Worm (Caenorhabditis elegans) whole organism, L3 larva: ENCODE data around the gene Y75B12B.3.
A peak's percentile ranks its signal among the peaks of the same experiment; 100 is the strongest.

Source experiments
- ZK546.5 ChIP-seq: sonication (generic microtip); optimal IDR thresholded peaks from 2 replicates; lab custom pipeline; 2017; ENCODE audit warnings: missing biosample characterization, missing genetic modification characterization
- aly-2 ChIP-seq: fragments of 150-350 bp; optimal IDR thresholded peaks from 2 replicates; lab custom pipeline; 2014; ENCODE audit warnings: missing biosample characterization, missing genetic modification characterization
- ama-1 ChIP-seq: fragments of 150-350 bp; optimal IDR thresholded peaks from 2 replicates; lab custom pipeline; 2018
- ceh-16 ChIP-seq: sonication (generic microtip); optimal IDR thresholded peaks from 2 replicates; lab custom pipeline; 2017; ENCODE audit warnings: missing biosample characterization, missing genetic modification characterization
- ceh-28 ChIP-seq: fragments of 150-350 bp; optimal IDR thresholded peaks from 2 replicates; lab custom pipeline; 2014; ENCODE audit warnings: missing biosample characterization, missing genetic modification reagents, missing genetic modification characterization
- ceh-82 ChIP-seq: fragments of 150-350 bp; optimal IDR thresholded peaks from 2 replicates; lab custom pipeline; 2014; ENCODE audit warnings: missing biosample characterization, missing genetic modification characterization
- ceh-9 ChIP-seq: sonication (generic microtip); optimal IDR thresholded peaks from 2 replicates; lab custom pipeline; 2018; ENCODE audit warnings: missing biosample characterization, missing genetic modification characterization
- daf-12 ChIP-seq: fragments of 150-350 bp; optimal IDR thresholded peaks from 2 replicates; lab custom pipeline; 2014; ENCODE audit warnings: missing biosample characterization, missing genetic modification reagents, missing genetic modification characterization
- egl-27 ChIP-seq: sonication (generic microtip); optimal IDR thresholded peaks from 4 replicates; lab custom pipeline; 2017; ENCODE audit warnings: missing biosample characterization, missing genetic modification reagents, missing genetic modification characterization
- egl-5 ChIP-seq: fragments of 150-350 bp; optimal IDR thresholded peaks from 2 replicates; lab custom pipeline; 2017; ENCODE audit warnings: missing biosample characterization, missing genetic modification reagents, missing genetic modification characterization, inconsistent platforms
- elt-1 ChIP-seq: fragments of 150-350 bp; optimal IDR thresholded peaks from 2 replicates; lab custom pipeline; 2014; ENCODE audit warnings: missing biosample characterization, missing genetic modification characterization
- elt-2 ChIP-seq: sonication (generic microtip); optimal IDR thresholded peaks from 2 replicates; lab custom pipeline; 2016; ENCODE audit warnings: missing genetic modification reagents, mild to moderate bottlenecking, missing genetic modification characterization, missing compliant biosample characterization
- elt-3 ChIP-seq, 3 experiments: fragments of 150-350 bp in 1 of 3; sonication (generic microtip) in 2 of 3; optimal IDR thresholded peaks; 2 replicates in 2 of 3; 4 replicates in 1 of 3; lab custom pipeline; 2014 to 2017; ENCODE audit warnings: missing biosample characterization in 3 of 3, missing genetic modification characterization in 3 of 3
- eor-1 ChIP-seq, 2 experiments: fragments of 150-350 bp; optimal IDR thresholded peaks; 2 replicates each; lab custom pipeline; 2014 to 2018; ENCODE audit warnings: missing biosample characterization in 2 of 2, missing genetic modification characterization in 2 of 2
- fkh-10 ChIP-seq: sonication (generic microtip); optimal IDR thresholded peaks from 2 replicates; lab custom pipeline; 2017; ENCODE audit warnings: missing biosample characterization, missing genetic modification reagents, missing genetic modification characterization
- fkh-2 ChIP-seq: fragments of 150-350 bp; optimal IDR thresholded peaks from 2 replicates; lab custom pipeline; 2014; ENCODE audit warnings: missing biosample characterization, missing genetic modification reagents, missing genetic modification characterization
- fos-1 ChIP-seq: fragments of 150-350 bp; optimal IDR thresholded peaks from 2 replicates; lab custom pipeline; 2014; ENCODE audit warnings: missing biosample characterization, missing genetic modification characterization
- hmg-11 ChIP-seq: sonication (generic microtip); optimal IDR thresholded peaks from 2 replicates; lab custom pipeline; 2016; ENCODE audit warnings: missing genetic modification characterization, missing compliant biosample characterization
- jun-1 ChIP-seq: fragments of 150-350 bp; optimal IDR thresholded peaks from 2 replicates; lab custom pipeline; 2014; ENCODE audit warnings: missing biosample characterization, missing genetic modification reagents, missing genetic modification characterization
- lin-15B ChIP-seq: fragments of 150-350 bp; optimal IDR thresholded peaks from 2 replicates; lab custom pipeline; 2014; ENCODE audit warnings: missing biosample characterization, missing genetic modification characterization
- lin-39 ChIP-seq: fragments of 150-350 bp; optimal IDR thresholded peaks from 2 replicates; lab custom pipeline; 2018; ENCODE audit warnings: missing biosample characterization, missing genetic modification reagents, missing genetic modification characterization
- lsy-12 ChIP-seq: sonication (generic microtip); optimal IDR thresholded peaks from 2 replicates; lab custom pipeline; 2016; ENCODE audit warnings: mild to moderate bottlenecking, missing genetic modification characterization, missing compliant biosample characterization
- mdl-1 ChIP-seq: fragments of 150-350 bp; optimal IDR thresholded peaks from 2 replicates; lab custom pipeline; 2014; ENCODE audit warnings: missing biosample characterization, missing genetic modification characterization
- mml-1 ChIP-seq: fragments of 150-350 bp; sonication (generic microtip); optimal IDR thresholded peaks from 3 replicates; lab custom pipeline; 2014; ENCODE audit warnings: missing biosample characterization, missing genetic modification characterization
- nfya-1 ChIP-seq: sonication (generic microtip); optimal IDR thresholded peaks from 2 replicates; lab custom pipeline; 2017; ENCODE audit warnings: missing genetic modification characterization, mild to moderate bottlenecking, missing compliant biosample characterization, antibody characterized with exemption, moderate library complexity; ENCODE audit not compliant: insufficient read depth
- nhr-11 ChIP-seq: fragments of 150-350 bp; optimal IDR thresholded peaks from 2 replicates; lab custom pipeline; 2014; ENCODE audit warnings: missing biosample characterization, missing genetic modification characterization
- nhr-23 ChIP-seq: fragments of 150-350 bp; optimal IDR thresholded peaks from 2 replicates; lab custom pipeline; 2014; ENCODE audit warnings: missing biosample characterization, missing genetic modification reagents, missing genetic modification characterization
- nhr-237 ChIP-seq: fragments of 150-350 bp; optimal IDR thresholded peaks from 2 replicates; lab custom pipeline; 2014; ENCODE audit warnings: missing biosample characterization, missing genetic modification characterization
- nhr-25 ChIP-seq: sonication (generic microtip); optimal IDR thresholded peaks from 2 replicates; lab custom pipeline; 2017; ENCODE audit warnings: missing biosample characterization, missing genetic modification characterization
- nhr-28 ChIP-seq: fragments of 150-350 bp; optimal IDR thresholded peaks from 2 replicates; lab custom pipeline; 2014; ENCODE audit warnings: missing biosample characterization, missing genetic modification characterization
- nhr-43 ChIP-seq: sonication (generic microtip); optimal IDR thresholded peaks from 2 replicates; lab custom pipeline; 2016; ENCODE audit warnings: mild to moderate bottlenecking, missing genetic modification characterization, missing compliant biosample characterization; ENCODE audit not compliant: poor library complexity, severe bottlenecking
- nhr-67 ChIP-seq: fragments of 150-350 bp; optimal IDR thresholded peaks from 2 replicates; lab custom pipeline; 2014; ENCODE audit warnings: missing biosample characterization, missing genetic modification characterization
- nhr-77 ChIP-seq: fragments of 150-350 bp; optimal IDR thresholded peaks from 2 replicates; lab custom pipeline; 2014; ENCODE audit warnings: missing biosample characterization, missing genetic modification characterization
- pha-4 ChIP-seq: fragments of 150-350 bp; optimal IDR thresholded peaks from 2 replicates; lab custom pipeline; 2014; ENCODE audit warnings: missing biosample characterization, missing genetic modification reagents, missing genetic modification characterization
- pqm-1 ChIP-seq: fragments of 150-350 bp; optimal IDR thresholded peaks from 2 replicates; lab custom pipeline; 2017; ENCODE audit warnings: missing biosample characterization, missing genetic modification characterization, inconsistent platforms
- sea-2 ChIP-seq: fragments of 150-350 bp; sonication (generic microtip); optimal IDR thresholded peaks from 4 replicates; lab custom pipeline; 2014; ENCODE audit warnings: missing biosample characterization, missing genetic modification reagents, missing genetic modification characterization
- skn-1 ChIP-seq: fragments of 150-350 bp; optimal IDR thresholded peaks from 2 replicates; lab custom pipeline; 2014; ENCODE audit warnings: missing biosample characterization, missing genetic modification characterization
- snpc-4 ChIP-seq: fragments of 150-350 bp; optimal IDR thresholded peaks from 2 replicates; lab custom pipeline; 2014; ENCODE audit warnings: missing biosample characterization, missing genetic modification characterization
- tbx-2 ChIP-seq: sonication (generic microtip); optimal IDR thresholded peaks from 2 replicates; lab custom pipeline; 2016; ENCODE audit warnings: mild to moderate bottlenecking, missing genetic modification characterization, missing compliant biosample characterization
- unc-39 ChIP-seq: sonication (generic microtip); optimal IDR thresholded peaks from 4 replicates; lab custom pipeline; 2017; ENCODE audit warnings: missing biosample characterization, missing genetic modification characterization
- unc-62 ChIP-seq: fragments of 150-350 bp; sonication (generic microtip); optimal IDR thresholded peaks from 4 replicates; lab custom pipeline; 2014; ENCODE audit warnings: missing biosample characterization, missing genetic modification reagents, missing genetic modification characterization
- ztf-11 ChIP-seq: fragments of 150-350 bp; optimal IDR thresholded peaks from 2 replicates; lab custom pipeline; 2014; ENCODE audit warnings: missing biosample characterization, missing genetic modification characterization
- ztf-4 ChIP-seq: fragments of 150-350 bp; optimal IDR thresholded peaks from 2 replicates; lab custom pipeline; 2014; ENCODE audit warnings: missing biosample characterization, missing genetic modification characterization

The Y75B12B.3 gene

DNA sequence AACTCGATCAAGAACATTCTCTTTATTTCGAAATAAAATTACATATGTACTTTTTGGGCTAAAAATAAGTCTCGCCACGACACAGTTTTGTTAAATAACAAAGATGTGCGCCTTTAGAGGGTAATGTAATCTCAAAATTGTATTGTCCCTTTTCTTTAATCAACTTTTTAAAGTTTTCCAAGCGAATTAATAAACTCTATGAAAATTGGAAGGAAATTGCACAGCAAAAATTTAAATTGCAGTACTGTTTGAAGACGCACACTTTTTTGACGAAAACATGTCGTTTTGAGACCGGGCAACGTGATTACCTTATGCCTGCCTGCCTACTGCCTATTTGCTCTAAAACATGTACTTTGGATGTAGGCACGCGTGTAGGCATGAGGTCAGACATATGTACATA, 5.9 kb upstream of the Y75B12B.3 start:
- TF ChIP-seq hmg-11 (tag; lab: Kevin White, UChicago) = no peak
- TF ChIP-seq pha-4 = no peak
- TF ChIP-seq fkh-2 (tag; lab: Kevin White, UChicago) = no peak
- no peak for TF ChIP-seq ceh-16
- no peak for TF ChIP-seq elt-1 (tag; lab: Kevin White, UChicago)
- TF ChIP-seq lin-39 (tag; lab: Kevin White, UChicago) = no peak
- no peak for TF ChIP-seq ZK546.5
- TF ChIP-seq ceh-28 = no peak
- no peak for TF ChIP-seq ama-1 (lab: Kevin White, UChicago)
- no peak for TF ChIP-seq nhr-28 (tag; lab: Kevin White, UChicago)

DNA sequence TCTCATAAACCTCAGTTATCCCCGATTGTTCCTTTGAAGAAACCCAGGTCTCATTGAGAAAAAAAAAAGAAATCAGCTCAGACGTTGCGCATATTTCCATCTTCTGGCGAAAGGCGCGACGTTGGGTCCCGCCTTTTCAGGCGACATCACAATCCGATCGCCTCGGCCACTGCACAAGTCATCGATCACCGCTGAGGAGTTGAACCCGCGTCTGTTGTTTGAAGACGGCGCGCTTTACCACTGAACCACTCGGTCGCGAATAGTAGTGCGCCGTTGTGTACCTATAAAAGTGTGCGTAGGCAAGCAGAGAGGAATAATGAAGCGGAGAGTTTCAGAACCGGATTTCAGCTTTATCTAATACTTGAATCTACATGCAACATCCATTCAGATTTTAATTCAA, 4.8 kb upstream of the Y75B12B.3 start, which contains the start of gene Y75B12B.11:
TSS of gene Y75B12B.11 (plus strand) at position 394 of the 400 bp plus-strand sequence.
- TF ChIP-seq ztf-11 (tag; lab: Kevin White, UChicago) (no peak), hmg-11 (tag; lab: Kevin White, UChicago) (peak; percentile 76), pha-4 (peak; percentile 74), nhr-67 (tag; lab: Kevin White, UChicago) (no peak), sea-2 (no peak), ZK546.5 (no peak), ztf-4 (peak; percentile 72), nfya-1 (tag; lab: Kevin White, UChicago) (peak; percentile 71), jun-1 (tag; lab: Kevin White, UChicago) (peak; percentile 40), daf-12 (tag; lab: Kevin White, UChicago) (no peak), nhr-77 (tag; lab: Kevin White, UChicago) (peak; percentile 34), lsy-12 (tag; lab: Kevin White, UChicago) (peak; percentile 87), fos-1 (tag; lab: Kevin White, UChicago) (peak; percentile 61), egl-5 (no peak), skn-1 (tag; lab: Kevin White, UChicago) (peak; percentile 81), tbx-2 (tag; lab: Kevin White, UChicago) (peak; percentile 82), egl-27 (tag; lab: Kevin White, UChicago) (no peak), eor-1 (tag; optimal IDR thresholded peaks at IDR 0.05; lab: Kevin White, UChicago) (no peak), elt-3 (tag; optimal IDR thresholded peaks at IDR 0.05; lab: Kevin White, UChicago) (no peak), nhr-23 (tag; lab: Kevin White, UChicago) (peak; percentile 45), fkh-2 (tag; lab: Kevin White, UChicago) (no peak), pqm-1 (peak; percentile 42), nhr-25 (tag; lab: Kevin White, UChicago) (peak; percentile 84), ceh-82 (tag; lab: Kevin White, UChicago) (peak; percentile 10), ceh-9 (tag; lab: Kevin White, UChicago) (no peak), nhr-43 (tag; lab: Kevin White, UChicago) (peak; percentile 75), aly-2 (tag; lab: Kevin White, UChicago) (peak; percentile 45), nhr-28 (tag; lab: Kevin White, UChicago) (no peak), lin-39 (tag; lab: Kevin White, UChicago) (peak; percentile 76), elt-2 (tag; lab: Kevin White, UChicago) (peak; percentile 69), ama-1 (lab: Kevin White, UChicago) (peak; percentile 94), lin-15B (tag; lab: Kevin White, UChicago) (peak; percentile 54)

DNA sequence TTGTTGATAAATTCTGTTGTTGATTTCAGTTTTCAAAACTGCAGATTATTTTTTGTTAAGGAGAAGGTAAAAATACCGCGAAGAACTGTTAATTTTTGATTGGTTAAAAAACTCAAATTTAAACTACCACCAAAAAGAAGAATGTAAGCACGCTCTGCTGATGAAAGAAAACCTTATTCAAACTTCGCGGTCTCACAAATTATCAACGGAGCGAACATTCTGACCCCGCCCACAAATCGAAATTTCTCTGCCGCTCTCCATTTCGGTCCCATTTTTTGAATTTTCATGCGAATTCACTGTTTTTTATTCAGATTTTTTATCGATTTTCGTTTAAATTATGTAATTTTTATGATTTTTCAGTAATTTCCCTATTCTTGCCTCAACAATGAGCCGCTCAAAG, 3.5 kb upstream of the Y75B12B.3 start, which contains the start of gene cyn-3:
TSS of gene cyn-3 (plus strand) at position 361 of the 400 bp plus-strand sequence.
- TF ChIP-seq nhr-43 (tag; lab: Kevin White, UChicago) (peak; percentile 80), nhr-237 (no peak), elt-2 (tag; lab: Kevin White, UChicago) (peak; percentile 55), mml-1 (tag; lab: Kevin White, UChicago) (no peak), elt-3 (tag; optimal IDR thresholded peaks at IDR 0.05; lab: Kevin White, UChicago) (no peak), nhr-77 (tag; lab: Kevin White, UChicago) (no peak), pha-4 (peak; percentile 98), mdl-1 (tag; lab: Kevin White, UChicago) (no peak), lsy-12 (tag; lab: Kevin White, UChicago) (peak; percentile 63), elt-1 (tag; lab: Kevin White, UChicago) (peak; percentile 58), unc-62 (GFP tag; lab: Kevin White, UChicago) (no peak), unc-39 (tag; lab: Kevin White, UChicago) (no peak), ZK546.5 (no peak), tbx-2 (tag; lab: Kevin White, UChicago) (peak; percentile 23), nfya-1 (tag; lab: Kevin White, UChicago) (peak; percentile 93), lin-39 (tag; lab: Kevin White, UChicago) (peak; percentile 71), nhr-67 (tag; lab: Kevin White, UChicago) (no peak), fkh-2 (tag; lab: Kevin White, UChicago) (no peak), nhr-11 (tag; lab: Kevin White, UChicago) (no peak), egl-5 (peak; percentile 70), snpc-4 (tag; lab: Kevin White, UChicago) (peak; percentile 86), eor-1 (tag; optimal IDR thresholded peaks at IDR 0.05; lab: Kevin White, UChicago) (no peak), skn-1 (tag; lab: Kevin White, UChicago) (peak; percentile 91), ztf-11 (tag; lab: Kevin White, UChicago) (no peak), aly-2 (tag; lab: Kevin White, UChicago) (no peak), nhr-28 (tag; lab: Kevin White, UChicago) (no peak), daf-12 (tag; lab: Kevin White, UChicago) (no peak), ceh-82 (tag; lab: Kevin White, UChicago) (no peak), fos-1 (tag; lab: Kevin White, UChicago) (no peak), ceh-28 (peak; percentile 79), jun-1 (tag; lab: Kevin White, UChicago) (peak; percentile 73), ama-1 (lab: Kevin White, UChicago) (peak; percentile 69), egl-27 (tag; lab: Kevin White, UChicago) (peak; percentile 38), nhr-23 (tag; lab: Kevin White, UChicago) (peak; percentile 97), nhr-25 (tag; lab: Kevin White, UChicago) (peak; percentile 86), hmg-11 (tag; lab: Kevin White, UChicago) (peak; percentile 65), fkh-10 (peak; percentile 35), ztf-4 (no peak)
